Worm (Caenorhabditis elegans) whole organism, dauer: ENCODE data around the gene C39B5.14.

Experiments
- unc-62 ChIP-seq: sonication (generic microtip); optimal IDR thresholded peaks from 2 replicates; lab custom pipeline; 2017; ENCODE audit warnings: missing biosample characterization, missing genetic modification reagents, missing genetic modification characterization

The C39B5.14 gene

ce11 chrIII:2211120-2211519, at the start of gene C39B5.14:
Gene C39B5.14 (plus strand): TSS chrIII:2211420.
- TF ChIP-seq unc-62 (GFP tag; lab: Kevin White, UChicago), result no peak

- TF ChIP-seq unc-62 (GFP tag; lab: Kevin White, UChicago), result no peak
Measured at ce11 chrIII:2169445-2169844, 41.8 kb upstream of the C39B5.14 start.

ce11 chrIII:2170556-2170955, 40.7 kb upstream of the C39B5.14 start:
- TF ChIP-seq unc-62 (GFP tag; lab: Kevin White, UChicago), result no peak

- no peak for TF ChIP-seq unc-62 (GFP tag; lab: Kevin White, UChicago)
Measured at ce11 chrIII:2171892-2172591, 39.2 kb upstream of the C39B5.14 start.

ce11 chrIII:2197706-2198105, 13.5 kb upstream of the C39B5.14 start, which contains the start of gene C39B5.6:
Gene C39B5.6 (plus strand): TSS chrIII:2198006.
- TF ChIP-seq unc-62 (GFP tag; lab: Kevin White, UChicago), result no peak

ce11 chrIII:2205155-2205554, 6.1 kb upstream of the C39B5.14 start:
- no peak for TF ChIP-seq unc-62 (GFP tag; lab: Kevin White, UChicago)

ce11 chrIII:2207864-2208263, 3.4 kb upstream of the C39B5.14 start, which contains the start of gene C39B5.5:
Gene C39B5.5 (plus strand): TSS chrIII:2208164.
- no peak for TF ChIP-seq unc-62 (GFP tag; lab: Kevin White, UChicago)

- no peak for TF ChIP-seq unc-62 (GFP tag; lab: Kevin White, UChicago)
Measured at ce11 chrIII:2210601-2211000, 619 bp upstream of the C39B5.14 start.

ce11 chrIII:2212343-2212742, 1.1 kb downstream of the C39B5.14 start:
- no peak for TF ChIP-seq unc-62 (GFP tag; lab: Kevin White, UChicago)

- TF ChIP-seq unc-62 (GFP tag; lab: Kevin White, UChicago), result no peak
Measured at ce11 chrIII:2219408-2219807, 8.2 kb downstream of the C39B5.14 start, which contains the start of gene fbxa-12. Gene fbxa-12 (plus strand): TSS chrIII:2219708.

- no peak for TF ChIP-seq unc-62 (GFP tag; lab: Kevin White, UChicago)
Measured at ce11 chrIII:2223932-2224331, 12.7 kb downstream of the C39B5.14 start, which contains the start of gene srd-65. Gene srd-65 (minus strand): TSS chrIII:2224032.

- TF ChIP-seq unc-62 (GFP tag; lab: Kevin White, UChicago), result no peak
Measured at ce11 chrIII:2224478-2224877, 13.3 kb downstream of the C39B5.14 start, which contains the start of gene fbxa-38. Gene fbxa-38 (plus strand): TSS chrIII:2224672.

- TF ChIP-seq unc-62 (GFP tag; lab: Kevin White, UChicago), result no peak
Measured at ce11 chrIII:2227407-2227806, 16.2 kb downstream of the C39B5.14 start, which contains the start of gene fbxa-62. Gene fbxa-62 (plus strand): TSS chrIII:2227707.

- no peak for TF ChIP-seq unc-62 (GFP tag; lab: Kevin White, UChicago)
Measured at ce11 chrIII:2232360-2232759, 21.1 kb downstream of the C39B5.14 start, which contains the start of gene fbxa-47. Gene fbxa-47 (minus strand): TSS chrIII:2232460.

ce11 chrIII:2233399-2233798, 22.2 kb downstream of the C39B5.14 start:
- no peak for TF ChIP-seq unc-62 (GFP tag; lab: Kevin White, UChicago)

- TF ChIP-seq unc-62 (GFP tag; lab: Kevin White, UChicago), result no peak
Measured at ce11 chrIII:2234192-2234934, 23.1 kb downstream of the C39B5.14 start, which contains the start of gene C39B5.2. Gene C39B5.2 (plus strand): TSS chrIII:2234884.
